Worm (Caenorhabditis elegans): ENCODE data around the gene srh-145.

Gene srh-145

ce11 chrV:16370039-16370438 is 40.5 kb upstream of the srh-145 start (continued):
- TF ChIP-seq nhr-77 (tag; optimal IDR thresholded peaks at IDR 0.05) (no peak), saeg-2 (GFP tag; IDR thresholded peaks at IDR 0.05) (no peak), nhr-28 (tag; optimal IDR thresholded peaks at IDR 0.05) (peak; percentile 33), mxl-2 (GFP tag; conservative IDR thresholded peaks at IDR 0.05) (peak; percentile 72; the same call in 1 of the 2 replicates), nhr-42 (GFP tag; IDR thresholded peaks at IDR 0.05) (peak; percentile 84), T26A8.4 (GFP tag; IDR thresholded peaks at IDR 0.05) (peak; percentile 87), vab-7 (GFP tag; IDR thresholded peaks at IDR 0.05) (peak; percentile 90), madf-9 (GFP tag; conservative IDR thresholded peaks at IDR 0.05) (peak; percentile 75), pqm-1 (tag; optimal IDR thresholded peaks at IDR 0.05) (peak; percentile 42), daf-19 (GFP tag; conservative IDR thresholded peaks at IDR 0.05) (no peak), nhr-102 (tag; optimal IDR thresholded peaks at IDR 0.05) (peak; percentile 87), jun-1 (tag; optimal IDR thresholded peaks at IDR 0.05) (peak; percentile 65), hmg-1.1 (GFP tag; IDR thresholded peaks at IDR 0.05) (peak; percentile 91), nhr-237 (tag; optimal IDR thresholded peaks at IDR 0.05) (no peak), set-16 (GFP tag; IDR thresholded peaks at IDR 0.05) (peak; percentile 91), ZK546.5 (tag; optimal IDR thresholded peaks at IDR 0.05) (no peak), hlh-11 (tag; optimal IDR thresholded peaks at IDR 0.05) (peak; percentile 68), hif-1 (tag; optimal IDR thresholded peaks at IDR 0.05) (peak in 1 of 2 experiments; percentile 61), tra-1 (GFP tag; IDR thresholded peaks at IDR 0.05) (peak; percentile 88), spr-3 (GFP tag; optimal IDR thresholded peaks at IDR 0.05) (peak; percentile 83), tag-97 (GFP tag; IDR thresholded peaks at IDR 0.05) (no peak), dve-1 (tag; optimal IDR thresholded peaks at IDR 0.05; ENCODE audit: insufficient read depth) (peak; percentile 78), lin-13 (GFP tag; optimal IDR thresholded peaks at IDR 0.05) (peak; percentile 89), Y75B8A.6 (GFP tag; IDR thresholded peaks at IDR 0.05) (peak; percentile 82), mep-1 (tag; optimal IDR thresholded peaks at IDR 0.05) (peak; percentile 91), ceh-32 (tag; optimal IDR thresholded peaks at IDR 0.05; ENCODE audit: poor library complexity) (peak; percentile 9), lir-3 (tag; optimal IDR thresholded peaks at IDR 0.05) (peak; percentile 80), F49E8.2 (tag; optimal IDR thresholded peaks at IDR 0.05; ENCODE audit: borderline replicate concordance) (peak; percentile 84), lin-29 (GFP tag; IDR thresholded peaks at IDR 0.05) (peak; percentile 74; the same call in 1 of the 2 replicates), ceh-82 (tag; optimal IDR thresholded peaks at IDR 0.05) (no peak), attf-4 (tag; optimal IDR thresholded peaks at IDR 0.05) (no peak), lin-15B (tag; optimal IDR thresholded peaks at IDR 0.05) (no peak), Y5F2A.4 (GFP tag; optimal IDR thresholded peaks at IDR 0.05) (peak; percentile 79), mdt-29 (GFP tag; IDR thresholded peaks at IDR 0.05) (peak; percentile 76), ceh-28 (tag; optimal IDR thresholded peaks at IDR 0.05) (no peak), ceh-44 (GFP tag; IDR thresholded peaks at IDR 0.05) (peak; percentile 63; the same call in 1 of the 2 replicates), lsy-2 (tag; optimal IDR thresholded peaks at IDR 0.05) (peak in 1 of 2 experiments; percentile 68), F26F4.8 (GFP tag; conservative IDR thresholded peaks at IDR 0.05) (peak; percentile 82; the same call in 1 of the 2 replicates), mxl-3 (GFP tag; optimal IDR thresholded peaks at IDR 0.05) (no peak), zag-1 (tag; optimal IDR thresholded peaks at IDR 0.05) (no peak), aly-2 (tag; optimal IDR thresholded peaks at IDR 0.05) (no peak), daf-12 (tag; optimal IDR thresholded peaks at IDR 0.05) (no peak), nhr-41 (GFP tag; IDR thresholded peaks at IDR 0.05) (peak; percentile 88), madf-5 (GFP tag; IDR thresholded peaks at IDR 0.05) (peak; percentile 65 to 79; a peak in 2 of 4 replicates), php-3 (GFP tag; IDR thresholded peaks at IDR 0.05) (peak; percentile 80), lin-1 (GFP tag; IDR thresholded peaks at IDR 0.05) (peak; percentile 82), ztf-7 (tag; optimal IDR thresholded peaks at IDR 0.05) (peak; percentile 51), dmd-8 (GFP tag; IDR thresholded peaks at IDR 0.05) (peak; percentile 92), sdz-12 (GFP tag; optimal IDR thresholded peaks at IDR 0.05) (peak; percentile 69), rbr-2 (tag; optimal IDR thresholded peaks at IDR 0.05) (peak; percentile 76), Y105C5A.15 (GFP tag; IDR thresholded peaks at IDR 0.05) (peak; percentile 83)
